Fruit fly (Drosophila melanogaster): ENCODE data around the gene cona.
A peak's percentile ranks its signal among the peaks of the same experiment; 100 is the strongest.

The cona gene

DNA sequence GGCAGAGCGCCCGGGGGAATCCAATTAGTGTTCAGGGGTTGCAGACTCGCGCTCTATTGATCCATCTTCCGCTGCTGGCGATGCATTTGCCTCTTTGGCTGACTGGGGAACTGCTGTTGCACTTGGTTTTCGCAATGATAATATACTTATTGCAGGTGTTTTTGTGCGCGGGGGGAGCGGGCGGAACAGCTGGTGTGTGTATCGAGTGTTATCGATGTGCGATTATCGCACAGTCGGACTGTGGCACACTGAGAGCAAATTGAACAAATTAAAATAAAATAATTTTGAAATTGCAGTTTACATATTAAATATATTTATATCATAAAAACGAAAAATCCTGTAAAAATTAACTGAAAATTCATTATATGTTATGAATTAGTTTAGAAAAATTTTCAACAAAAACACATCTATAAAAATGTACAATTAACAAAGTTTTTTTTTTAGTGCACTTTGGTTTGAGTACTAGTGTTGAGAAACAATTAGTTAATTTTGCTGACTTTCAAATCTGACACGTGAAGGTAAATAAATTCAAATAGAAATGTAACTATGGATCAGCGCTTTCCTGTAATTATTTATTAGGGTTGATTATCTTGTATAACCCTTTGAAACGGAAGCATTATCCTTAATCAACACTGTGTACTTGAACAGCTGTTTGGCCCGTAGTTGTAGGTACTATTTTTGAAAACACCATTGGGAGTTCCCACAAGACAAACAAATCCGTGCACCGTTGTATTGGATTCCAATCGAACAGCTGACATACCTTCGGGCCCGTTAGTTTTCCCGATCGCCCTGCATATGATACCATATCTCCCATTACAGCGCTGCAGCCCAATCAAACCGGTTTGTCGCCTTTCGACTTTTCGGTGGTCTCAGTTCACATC is 17.2 kb downstream of the cona start, which contains the start of the genes Wdr37 and koko (continued):
- TF ChIP-seq fkh (GFP tag; optimal IDR thresholded peaks at IDR 0.05): peak; percentile 79
- TF ChIP-seq fd59A (GFP tag; optimal IDR thresholded peaks at IDR 0.05): peak; percentile 83
- TF ChIP-seq ss (GFP tag; optimal IDR thresholded peaks at IDR 0.05): peak; percentile 87 to 94
- peak; percentile 87 for TF ChIP-seq spab (GFP tag; optimal IDR thresholded peaks at IDR 0.05)
- TF ChIP-seq CG15336 (GFP tag; IDR thresholded peaks at IDR 0.05): peak; percentile 98
- TF ChIP-seq OdsH (GFP tag; optimal IDR thresholded peaks at IDR 0.05): peak; percentile 97
- peak; percentile 85 for TF ChIP-seq CG16779 (tag; optimal IDR thresholded peaks at IDR 0.05)
- TF ChIP-seq CG32006 (GFP tag; optimal IDR thresholded peaks at IDR 0.05): peak; percentile 96
- TF ChIP-seq acj6 (GFP tag; optimal IDR thresholded peaks at IDR 0.05): peak; percentile 96
- peak; percentile 90 for TF ChIP-seq Sox14 (GFP tag; optimal IDR thresholded peaks at IDR 0.05)

DNA sequence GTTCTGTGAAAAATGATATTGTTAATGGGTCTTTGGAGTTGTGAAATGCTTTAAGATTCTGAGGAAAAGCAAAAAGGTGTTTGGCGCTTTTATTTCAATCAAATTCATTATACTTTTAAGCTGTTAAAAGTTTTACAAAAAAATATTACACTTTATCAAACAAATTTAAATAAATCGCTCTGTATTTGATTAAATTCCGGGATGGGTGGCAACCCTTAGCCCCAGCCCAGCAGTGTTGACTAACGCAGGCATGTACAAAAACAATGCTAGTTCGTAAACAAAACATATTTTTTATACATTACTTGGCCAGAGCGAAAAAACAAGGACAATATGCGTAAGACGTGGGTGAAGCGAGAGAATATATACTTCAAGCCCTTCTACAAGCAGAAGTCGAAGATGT is 19.1 kb downstream of the cona start, which contains the start of gene CG7685:
Gene CG7685, plus strand, starts transcription at position 228 of the 400 bp plus-strand sequence.
- peak; percentile 51 for TF ChIP-seq Ets96B (tag; optimal IDR thresholded peaks at IDR 0.05)
- peak; percentile 73 for TF ChIP-seq pdm3 (GFP tag; optimal IDR thresholded peaks at IDR 0.05)
- peak; percentile 76 for TF ChIP-seq CG3919 (GFP tag; optimal IDR thresholded peaks at IDR 0.05)
- peak; percentile 68; the same call in 2 of the 3 replicates for TF ChIP-seq eg (GFP tag; IDR thresholded peaks at IDR 0.05)
- no peak for TF ChIP-seq CG16779 (tag; optimal IDR thresholded peaks at IDR 0.05)
- TF ChIP-seq CG6792 (GFP tag; optimal IDR thresholded peaks at IDR 0.05): peak; percentile 36
- no peak for TF ChIP-seq Eip93F (GFP tag; optimal IDR thresholded peaks at IDR 0.05)
- TF ChIP-seq dsx (GFP tag; optimal IDR thresholded peaks at IDR 0.05; ENCODE audit: poor library complexity, severe bottlenecking): peak; percentile 28
- TF ChIP-seq CG8119 (GFP tag; IDR thresholded peaks at IDR 0.05): peak; percentile 33; the same call in 1 of the 3 replicates
- no peak for TF ChIP-seq Gug (GFP tag; IDR thresholded peaks at IDR 0.05)
- peak; percentile 94 for TF ChIP-seq fkh (GFP tag; optimal IDR thresholded peaks at IDR 0.05)
- peak; percentile 62 for TF ChIP-seq achi (GFP tag; optimal IDR thresholded peaks at IDR 0.05)
- peak; percentile 40 for TF ChIP-seq CG10669 (GFP tag; optimal IDR thresholded peaks at IDR 0.05)
- peak; percentile 76 for TF ChIP-seq Eip75B (GFP tag; optimal IDR thresholded peaks at IDR 0.05)
- no peak for TF ChIP-seq dac (GFP tag; optimal IDR thresholded peaks at IDR 0.05)
- peak; percentile 33 for TF ChIP-seq CG6854 (GFP tag; optimal IDR thresholded peaks at IDR 0.05)
- peak; percentile 72 for TF ChIP-seq CG31627 (GFP tag; optimal IDR thresholded peaks at IDR 0.05)
- TF ChIP-seq net (GFP tag; optimal IDR thresholded peaks at IDR 0.05): peak; percentile 23
- TF ChIP-seq acj6 (GFP tag; optimal IDR thresholded peaks at IDR 0.05): peak; percentile 63
- TF ChIP-seq topi (GFP tag; optimal IDR thresholded peaks at IDR 0.05): peak; percentile 75
- TF ChIP-seq Ets21C (GFP tag; optimal IDR thresholded peaks at IDR 0.05): peak; percentile 54
- TF ChIP-seq Lpt (GFP tag; optimal IDR thresholded peaks at IDR 0.05): peak; percentile 22
- peak; percentile 44 for TF ChIP-seq vri (GFP tag; optimal IDR thresholded peaks at IDR 0.05)
- TF ChIP-seq Met (GFP tag; optimal IDR thresholded peaks at IDR 0.05): no peak
- peak; percentile 47 for TF ChIP-seq CG8319 (GFP tag; optimal IDR thresholded peaks at IDR 0.05)
- TF ChIP-seq CG6163 (GFP tag; IDR thresholded peaks at IDR 0.05): peak; percentile 54; the same call in 2 of the 3 replicates
- no peak for TF ChIP-seq CG1621 (tag; optimal IDR thresholded peaks at IDR 0.05)
- no peak for TF ChIP-seq CG11294 (GFP tag; IDR thresholded peaks at IDR 0.05)
- no peak for TF ChIP-seq spab (GFP tag; optimal IDR thresholded peaks at IDR 0.05)
- peak; percentile 59 for TF ChIP-seq CG15336 (GFP tag; IDR thresholded peaks at IDR 0.05)
- peak; percentile 66 for TF ChIP-seq cyc (GFP tag; optimal IDR thresholded peaks at IDR 0.05)
- peak; percentile 43 for TF ChIP-seq CG32006 (GFP tag; optimal IDR thresholded peaks at IDR 0.05)
- peak; percentile 73 for TF ChIP-seq Hr39 (GFP tag; optimal IDR thresholded peaks at IDR 0.05)
- peak; percentile 66 for TF ChIP-seq Hr4 (GFP tag; optimal IDR thresholded peaks at IDR 0.05)
- peak; percentile 87 for TF ChIP-seq Eip78C (GFP tag)
- peak; percentile 52 for TF ChIP-seq CG3032 (tag; optimal IDR thresholded peaks at IDR 0.05)
- TF ChIP-seq OdsH (GFP tag; optimal IDR thresholded peaks at IDR 0.05): peak; percentile 67
- no peak for TF ChIP-seq Sox102F (GFP tag; optimal IDR thresholded peaks at IDR 0.05)
- peak; percentile 80 for TF ChIP-seq lz (GFP tag; optimal IDR thresholded peaks at IDR 0.05)
- peak; percentile 4 for TF ChIP-seq fd59A (GFP tag; optimal IDR thresholded peaks at IDR 0.05)
- TF ChIP-seq Sox14 (GFP tag; optimal IDR thresholded peaks at IDR 0.05): peak; percentile 79
- TF ChIP-seq Hr38 (GFP tag; optimal IDR thresholded peaks at IDR 0.05): no peak
- no peak for TF ChIP-seq salr (GFP tag; optimal IDR thresholded peaks at IDR 0.05)
- peak; percentile 79 for TF ChIP-seq esn (GFP tag; optimal IDR thresholded peaks at IDR 0.05)
- TF ChIP-seq fd85E (GFP tag; optimal IDR thresholded peaks at IDR 0.05): no peak

Measured in whole organism, prepupa.